Worm (Caenorhabditis elegans) whole organism, late embryonic: ENCODE measurements around the gene Y40H7A.4.

Experiments used
- C08G9.2 ChIP-seq: sonication (generic microtip); optimal IDR thresholded peaks from 2 replicates; lab custom pipeline; 2016; ENCODE audit warnings: mild to moderate bottlenecking, missing genetic modification characterization, moderate library complexity, missing compliant biosample characterization
- ceh-30 ChIP-seq: fragments of 150-350 bp; optimal IDR thresholded peaks from 2 replicates; lab custom pipeline; 2014; ENCODE audit warnings: missing biosample characterization, missing genetic modification characterization
- dmd-4 ChIP-seq: sonication (generic microtip); optimal IDR thresholded peaks from 2 replicates; lab custom pipeline; 2016; ENCODE audit warnings: borderline replicate concordance, missing genetic modification characterization, missing compliant biosample characterization
- fkh-6 ChIP-seq: sonication (generic microtip); optimal IDR thresholded peaks from 2 replicates; lab custom pipeline; 2016; ENCODE audit warnings: missing genetic modification characterization, missing compliant biosample characterization

- TF ChIP-seq fkh-6: no peak
- no peak for TF ChIP-seq ceh-30 (tag; lab: Kevin White, UChicago)
- no peak for TF ChIP-seq C08G9.2 (tag; lab: Kevin White, UChicago)
- no peak for TF ChIP-seq dmd-4 (tag; lab: Kevin White, UChicago)
Measured at ce11 chrIV:15187517-15188181, 12.3 kb upstream of the Y40H7A.4 start.
